Fruit fly (Drosophila melanogaster) whole organism, wandering third instar larva: ENCODE data around the gene B9d2.

ENCODE experiments used
- Abd-B ChIP-seq: fragments of >200 bp; optimal IDR thresholded peaks from 2 replicates; lab custom pipeline; 2017; ENCODE audit warnings: missing biosample characterization, missing genetic modification characterization
- CG9705 ChIP-seq: fragments of 200-800 bp; sonication (Bioruptor generic); optimal IDR thresholded peaks from 2 replicates; lab custom pipeline; 2018; ENCODE audit warnings: missing biosample characterization, mild to moderate bottlenecking, missing genetic modification characterization
- CrebA ChIP-seq: fragments of 200-800 bp; sonication (Bioruptor generic); optimal IDR thresholded peaks from 2 replicates; lab custom pipeline; 2016; ENCODE audit warnings: missing biosample characterization, mild to moderate bottlenecking, missing genetic modification characterization, borderline replicate concordance
- Dfd ChIP-seq: fragments of >200 bp; optimal IDR thresholded peaks from 2 replicates; lab custom pipeline; 2017; ENCODE audit warnings: missing biosample characterization, missing genetic modification characterization
- Dif ChIP-seq: fragments of 200-275, 200-300 bp; sonication (Bioruptor generic); optimal IDR thresholded peaks from 2 replicates; lab custom pipeline; 2018; ENCODE audit warnings: missing biosample characterization, missing genetic modification characterization; ENCODE audit not compliant: partially characterized antibody
- GATAd ChIP-seq: sonication (Bioruptor generic); optimal IDR thresholded peaks from 2 replicates; lab custom pipeline; 2016; ENCODE audit warnings: missing biosample characterization, missing genetic modification characterization
- Hnf4 ChIP-seq: fragments of 200-800 bp; sonication (Bioruptor generic); optimal IDR thresholded peaks from 2 replicates; lab custom pipeline; 2016; ENCODE audit warnings: missing biosample characterization, mild to moderate bottlenecking, missing genetic modification characterization
- Hr78 ChIP-seq: fragments of >200 bp; optimal IDR thresholded peaks from 2 replicates; lab custom pipeline; 2017; ENCODE audit warnings: missing biosample characterization, missing genetic modification characterization
- Hr83 ChIP-seq: fragments of 200-300 bp; sonication (Bioruptor generic); optimal IDR thresholded peaks from 2 replicates; lab custom pipeline; 2016; ENCODE audit warnings: missing biosample characterization, mild to moderate bottlenecking, missing genetic modification characterization, moderate library complexity; ENCODE audit not compliant: poor library complexity, severe bottlenecking
- Jra ChIP-seq: sonication (Bioruptor generic); optimal IDR thresholded peaks from 2 replicates; lab custom pipeline; 2016; ENCODE audit warnings: missing biosample characterization, missing genetic modification characterization
- Mio ChIP-seq: sonication (Bioruptor generic); optimal IDR thresholded peaks from 2 replicates; lab custom pipeline; 2016; ENCODE audit warnings: missing biosample characterization, missing genetic modification characterization
- Myc ChIP-seq: fragments of >200 bp; optimal IDR thresholded peaks from 2 replicates; lab custom pipeline; 2017
- N ChIP-seq: fragments of >200 bp; optimal IDR thresholded peaks from 2 replicates; lab custom pipeline; 2018; ENCODE audit warnings: missing biosample characterization, missing external identifiers, missing genetic modification characterization
- OdsH ChIP-seq: fragments of 200-800 bp; sonication (Bioruptor generic); optimal IDR thresholded peaks from 2 replicates; lab custom pipeline; 2016; ENCODE audit warnings: missing biosample characterization, mild to moderate bottlenecking, missing genetic modification characterization
- Rel ChIP-seq, 2 experiments: fragments of 200-800 bp; sonication (Bioruptor generic) in 1 of 2; optimal IDR thresholded peaks; 2 replicates in 1 of 2; 3 replicates in 1 of 2; lab custom pipeline; 2016 to 2019; ENCODE audit warnings: mild to moderate bottlenecking in 2 of 2, missing biosample characterization in 2 of 2, missing genetic modification characterization in 2 of 2, moderate library complexity in 1 of 2
- Sp1 ChIP-seq: fragments of 200-800 bp; sonication (Bioruptor generic); optimal IDR thresholded peaks from 3 replicates; lab custom pipeline; 2019; ENCODE audit warnings: missing biosample characterization, mild to moderate bottlenecking, missing genetic modification characterization, moderate library complexity
- Vsx2 ChIP-seq: fragments of 200-300, 225-300 bp; sonication (Bioruptor generic); optimal IDR thresholded peaks from 2 replicates; lab custom pipeline; 2018; ENCODE audit warnings: missing biosample characterization, missing genetic modification characterization; ENCODE audit not compliant: partially characterized antibody
- br ChIP-seq: fragments of 200-800 bp; sonication (Bioruptor generic); optimal IDR thresholded peaks from 2 replicates; lab custom pipeline; 2016; ENCODE audit warnings: missing biosample characterization, missing genetic modification characterization
- brk ChIP-seq: fragments of 200-800 bp; sonication (Bioruptor generic); optimal IDR thresholded peaks from 2 replicates; lab custom pipeline; 2016; ENCODE audit warnings: missing biosample characterization, mild to moderate bottlenecking, missing genetic modification characterization
- dsf ChIP-seq: sonication (Bioruptor generic); optimal IDR thresholded peaks from 2 replicates; lab custom pipeline; 2016; ENCODE audit warnings: missing biosample characterization, missing genetic modification characterization, borderline replicate concordance
- ey ChIP-seq: fragments of 200-800 bp; sonication (Bioruptor generic); optimal IDR thresholded peaks from 2 replicates; lab custom pipeline; 2016; ENCODE audit warnings: missing biosample characterization, missing genetic modification characterization
- foxo ChIP-seq, 2 experiments: fragments of 200-800 bp; sonication (Bioruptor generic); optimal IDR thresholded peaks; 2 replicates in 1 of 2; 3 replicates in 1 of 2; lab custom pipeline; 2016 to 2017; ENCODE audit warnings: missing biosample characterization in 2 of 2, missing genetic modification characterization in 2 of 2
- fru ChIP-seq: fragments of 200-800 bp; sonication (Bioruptor generic); optimal IDR thresholded peaks from 3 replicates; lab custom pipeline; 2016; ENCODE audit warnings: missing biosample characterization, mild to moderate bottlenecking, missing genetic modification characterization
- h ChIP-seq: fragments of 200-800 bp; sonication (Bioruptor generic); optimal IDR thresholded peaks from 3 replicates; lab custom pipeline; 2016; ENCODE audit warnings: missing biosample characterization, mild to moderate bottlenecking, missing genetic modification characterization
- lola ChIP-seq: fragments of >200 bp; optimal IDR thresholded peaks from 2 replicates; lab custom pipeline; 2017; ENCODE audit warnings: missing biosample characterization, missing genetic modification characterization
- pan ChIP-seq: fragments of >200 bp; optimal IDR thresholded peaks from 2 replicates; lab custom pipeline; 2017
- psq ChIP-seq: fragments of 200-800 bp; sonication (Bioruptor generic); optimal IDR thresholded peaks from 3 replicates; lab custom pipeline; 2017; ENCODE audit warnings: missing biosample characterization, mild to moderate bottlenecking, missing genetic modification characterization, moderate library complexity
- rgr ChIP-seq: fragments of 200-800 bp; sonication (Bioruptor generic); optimal IDR thresholded peaks from 3 replicates; lab custom pipeline; 2016; ENCODE audit warnings: missing biosample characterization, mild to moderate bottlenecking, missing genetic modification characterization
- sage ChIP-seq: fragments of 200-800 bp; sonication (Bioruptor generic); optimal IDR thresholded peaks from 2 replicates; lab custom pipeline; 2016; ENCODE audit warnings: missing biosample characterization, mild to moderate bottlenecking, missing genetic modification characterization
- sv ChIP-seq: fragments of 200-800 bp; sonication (Bioruptor generic); optimal IDR thresholded peaks from 3 replicates; lab custom pipeline; 2016; ENCODE audit warnings: missing biosample characterization, missing genetic modification characterization
- usp ChIP-seq: fragments of >200 bp; optimal IDR thresholded peaks from 2 replicates; lab custom pipeline; 2017; ENCODE audit warnings: missing biosample characterization, missing genetic modification characterization
- woc ChIP-seq: sonication (Bioruptor generic); optimal IDR thresholded peaks from 2 replicates; lab custom pipeline; 2016; ENCODE audit warnings: missing biosample characterization, mild to moderate bottlenecking, missing genetic modification characterization

The B9d2 gene

DNA sequence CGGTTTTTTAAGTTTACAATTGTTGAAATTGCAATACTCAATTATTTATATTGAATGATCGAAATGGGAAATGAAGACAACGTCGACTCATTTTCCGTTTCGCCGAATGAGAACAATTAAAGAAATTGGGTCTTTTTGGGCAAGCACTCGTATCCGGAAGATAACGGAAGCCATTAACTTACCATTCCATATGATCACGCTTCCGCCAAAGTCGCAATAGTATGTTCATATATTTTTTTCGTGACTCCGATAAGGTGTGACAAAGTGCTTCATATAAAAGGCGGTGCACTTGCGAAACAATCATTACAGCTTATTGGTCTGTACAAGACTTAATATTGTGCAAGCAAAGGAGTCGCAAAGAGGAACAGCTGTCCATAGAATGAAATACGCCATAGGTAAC is 21.2 kb upstream of the B9d2 start, which contains the start of gene Muc26B:
Muc26B (plus strand) TSS at position 301 of the 400 bp plus-strand sequence.
- TF ChIP-seq foxo (GFP tag; optimal IDR thresholded peaks at IDR 0.05; lab: Kevin White, UChicago) (no peak), Abd-B (GFP tag; lab: Kevin White, UChicago) (no peak), N (no peak), br (no peak), OdsH (no peak), sv (GFP tag; lab: Kevin White, UChicago) (no peak), ey (GFP tag; lab: Kevin White, UChicago) (no peak), Hnf4 (GFP tag; lab: Kevin White, UChicago) (no peak), CG9705 (no peak), Mio (no peak)

DNA sequence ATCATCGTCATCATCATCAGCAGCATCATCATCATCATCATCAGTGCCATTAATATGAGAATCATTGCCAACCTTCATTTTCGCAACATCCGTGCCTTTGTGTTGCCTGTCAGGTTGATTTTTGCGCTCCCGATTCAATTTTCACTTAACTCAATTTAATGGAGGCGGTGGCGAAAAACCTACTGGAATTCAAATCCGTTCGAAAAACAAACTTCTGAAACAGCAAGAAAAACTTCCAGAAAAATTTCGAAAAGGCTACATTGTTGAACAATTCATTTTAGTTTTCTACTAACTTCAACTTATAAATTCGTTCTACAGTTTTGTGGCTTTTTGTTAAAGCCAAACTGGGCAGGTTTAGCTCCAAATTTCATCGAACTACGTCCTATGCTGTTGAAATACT is 8.6 kb upstream of the B9d2 start, which contains the start of gene CG13991:
CG13991 (plus strand) TSS at position 301 of the 400 bp plus-strand sequence.
- TF ChIP-seq CG9705 (no peak), Hr83 (GFP tag; lab: Kevin White, UChicago) (no peak), Myc (no peak), Sp1 (GFP tag; lab: Kevin White, UChicago) (no peak), Dif (no peak), Hr78 (no peak), usp (no peak), psq (GFP tag; lab: Kevin White, UChicago) (no peak), fru (no peak), h (GFP tag; lab: Kevin White, UChicago) (no peak), Abd-B (GFP tag; lab: Kevin White, UChicago) (no peak), Rel (GFP tag; optimal IDR thresholded peaks at IDR 0.05; lab: Kevin White, UChicago) (no peak), Rel (tag; optimal IDR thresholded peaks at IDR 0.05; lab: Kevin White, UChicago) (no peak), brk (GFP tag; lab: Kevin White, UChicago) (no peak), CrebA (no peak), pan (lab: Kevin White, UChicago) (no peak)

DNA sequence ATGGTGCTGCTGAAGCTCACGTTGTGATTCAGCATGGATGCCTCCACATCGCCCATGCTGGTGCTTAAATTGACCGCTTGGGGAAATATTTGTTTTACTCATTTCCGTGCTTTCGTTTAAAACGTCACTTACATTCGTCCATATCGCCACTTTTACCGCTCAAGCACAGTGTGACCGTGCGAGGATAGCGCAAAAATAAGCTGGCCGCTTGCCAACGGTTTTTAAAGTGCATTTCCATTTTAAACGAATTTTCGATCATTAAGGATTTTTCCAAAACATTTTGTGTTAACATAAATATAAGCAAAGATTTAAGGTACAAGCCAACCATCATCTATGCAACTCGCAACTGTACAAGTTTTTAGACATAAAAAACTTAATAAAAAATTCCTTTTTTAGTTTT is 3.0 kb downstream of the B9d2 start, which contains the start of gene WDR79:
WDR79 (minus strand) TSS at position 298 of the 400 bp plus-strand sequence.
- TF ChIP-seq Myc (no peak), rgr (peak; percentile 10)

DNA sequence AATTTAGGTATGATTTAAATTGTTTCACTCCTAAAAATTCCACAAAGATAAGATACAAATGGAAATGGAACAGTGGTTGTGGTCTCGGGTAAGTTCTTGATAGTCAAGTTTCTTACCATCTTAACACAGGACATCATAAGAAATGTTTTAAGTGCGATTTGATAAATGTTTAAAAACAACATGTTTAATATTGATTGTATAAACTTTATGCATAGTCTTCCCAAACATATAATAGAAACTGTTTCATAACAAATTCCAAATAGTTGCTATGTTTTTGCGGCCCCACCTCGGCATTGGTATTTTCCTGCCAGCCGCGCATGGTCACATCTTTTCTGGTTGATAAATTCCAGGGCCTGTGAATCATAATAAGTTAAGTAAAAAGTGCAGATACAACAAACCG is 5.6 kb downstream of the B9d2 start, which contains the start of gene Arpc4:
Arpc4 (plus strand) TSS at position 318 of the 400 bp plus-strand sequence.
- TF ChIP-seq Myc (no peak), Rel (GFP tag; optimal IDR thresholded peaks at IDR 0.05; lab: Kevin White, UChicago) (no peak), Rel (tag; optimal IDR thresholded peaks at IDR 0.05; lab: Kevin White, UChicago) (no peak), Jra (no peak), ey (GFP tag; lab: Kevin White, UChicago) (peak; percentile 43), foxo (GFP tag; optimal IDR thresholded peaks at IDR 0.05; lab: Kevin White, UChicago) (peak in 1 of 2 experiments; percentile 56), OdsH (peak; percentile 10), fru (peak; percentile 46), psq (GFP tag; lab: Kevin White, UChicago) (peak; percentile 29), h (GFP tag; lab: Kevin White, UChicago) (peak; percentile 52)

DNA sequence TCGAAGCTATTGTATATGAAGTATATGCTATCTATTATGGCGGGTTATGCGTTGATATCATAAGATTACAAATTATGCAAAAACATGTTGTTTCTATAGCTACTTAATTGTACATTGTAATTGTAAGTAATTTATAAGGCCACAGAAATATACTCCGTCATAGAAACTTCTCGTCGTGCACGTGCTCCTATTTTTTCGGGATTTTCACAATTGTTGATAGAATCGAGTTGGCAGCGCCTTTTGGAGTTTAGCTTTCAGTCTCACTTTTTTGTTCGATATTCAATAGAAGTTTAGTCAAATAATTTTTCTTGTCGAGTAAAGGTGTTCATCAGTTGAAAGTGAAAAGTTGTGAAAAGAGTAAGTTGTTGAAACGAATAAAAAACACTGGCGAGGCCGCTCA is 12.2 kb downstream of the B9d2 start, which contains the start of gene CG31642:
CG31642 (plus strand) TSS at position 301 of the 400 bp plus-strand sequence.
- TF ChIP-seq Hr78 (no peak), N (no peak), Vsx2 (GFP tag; lab: Kevin White, UChicago) (no peak), ey (GFP tag; lab: Kevin White, UChicago) (no peak), brk (GFP tag; lab: Kevin White, UChicago) (no peak), CG9705 (no peak), GATAd (GFP tag; lab: Kevin White, UChicago) (no peak), pan (lab: Kevin White, UChicago) (no peak), Abd-B (GFP tag; lab: Kevin White, UChicago) (no peak), Jra (no peak), dsf (GFP tag; lab: Kevin White, UChicago) (no peak), sage (GFP tag; lab: Kevin White, UChicago) (no peak), lola (GFP tag; lab: Kevin White, UChicago) (no peak)

DNA sequence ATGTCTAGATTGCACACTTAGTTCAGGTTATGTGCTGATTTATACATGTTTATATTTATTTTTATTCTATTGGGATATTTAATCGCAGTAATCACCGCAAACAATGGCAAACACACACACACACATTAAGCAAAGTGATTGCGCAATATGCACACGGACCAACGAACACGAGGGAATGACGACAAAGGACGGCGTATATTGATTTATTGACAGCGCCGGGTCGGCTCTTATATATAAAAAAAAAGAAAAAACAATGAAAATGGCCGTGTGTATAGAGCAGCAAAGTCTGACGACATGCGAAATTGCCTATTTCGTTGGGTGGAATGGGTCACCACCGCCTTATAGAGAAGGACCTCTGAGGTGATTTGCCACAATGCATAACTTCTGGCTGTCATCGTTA is 19.7 kb downstream of the B9d2 start:
- TF ChIP-seq Myc (no peak), psq (GFP tag; lab: Kevin White, UChicago) (no peak), Dfd (no peak), rgr (no peak), Rel (GFP tag; optimal IDR thresholded peaks at IDR 0.05; lab: Kevin White, UChicago) (no peak), Rel (tag; optimal IDR thresholded peaks at IDR 0.05; lab: Kevin White, UChicago) (no peak), GATAd (GFP tag; lab: Kevin White, UChicago) (no peak), h (GFP tag; lab: Kevin White, UChicago) (no peak), foxo (GFP tag; optimal IDR thresholded peaks at IDR 0.05; lab: Kevin White, UChicago) (no peak), N (no peak), Jra (no peak), woc (GFP tag; lab: Kevin White, UChicago) (no peak)
